Worm (Caenorhabditis elegans) whole organism, L4/young adult: ENCODE results near the gene T05A8.1.
"Not testable (repeated sequence)": the region's sequence is repeated elsewhere in the genome, so short reads cannot be mapped to it uniquely, and the experiment has no call there.

Experiments
- W03F9.2 ChIP-seq: fragments of 150-350 bp; optimal IDR thresholded peaks from 2 replicates; lab custom pipeline; 2014; ENCODE audit warnings: missing biosample characterization, missing genetic modification characterization
- dao-5 ChIP-seq: sonication (generic microtip); optimal IDR thresholded peaks from 2 replicates; lab custom pipeline; 2016; ENCODE audit warnings: missing genotype, missing genetic modification characterization, moderate library complexity, missing compliant biosample characterization
- him-1 ChIP-seq: sonication (generic microtip); optimal IDR thresholded peaks from 2 replicates; lab custom pipeline; 2016; ENCODE audit warnings: missing genotype, missing genetic modification reagents, missing genetic modification characterization, missing compliant biosample characterization

Gene T05A8.1

ce11 chrII:2700229-2700628, 9.6 kb downstream of the T05A8.1 start, which contains the start of gene sri-61:
Gene sri-61 (minus strand): TSS chrII:2700329.
- no peak for TF ChIP-seq him-1 (tag; lab: Kevin White, UChicago)

ce11 chrII:2698378-2698777, 11.5 kb downstream of the T05A8.1 start, which contains the start of gene sri-62:
Gene sri-62 (minus strand): TSS chrII:2698478.
- TF ChIP-seq dao-5 (tag; lab: Kevin White, UChicago) = no peak
- no peak for TF ChIP-seq him-1 (tag; lab: Kevin White, UChicago)
- no peak for TF ChIP-seq W03F9.2 (tag; lab: Kevin White, UChicago)

- TF ChIP-seq him-1 (tag; lab: Kevin White, UChicago) (no peak), W03F9.2 (tag; lab: Kevin White, UChicago) (no peak), dao-5 (tag; lab: Kevin White, UChicago) (no peak)
Observed at ce11 chrII:2695079-2695478, 14.8 kb downstream of the T05A8.1 start.

- TF ChIP-seq dao-5 (tag; lab: Kevin White, UChicago) = no peak
- TF ChIP-seq W03F9.2 (tag; lab: Kevin White, UChicago) = no peak
- TF ChIP-seq him-1 (tag; lab: Kevin White, UChicago) = no peak
Observed at ce11 chrII:2692476-2692875, 17.4 kb downstream of the T05A8.1 start, which contains the start of gene set-11. Gene set-11 (minus strand): TSS chrII:2692576.

ce11 chrII:2690080-2690479, 19.8 kb downstream of the T05A8.1 start, which contains the start of gene nspf-3:
Gene nspf-3 (minus strand): TSS chrII:2690180.
- TF ChIP-seq dao-5 (tag; lab: Kevin White, UChicago) (no peak), W03F9.2 (tag; lab: Kevin White, UChicago) (no peak), him-1 (tag; lab: Kevin White, UChicago) (no peak)

ce11 chrII:2688616-2689015, 21.2 kb downstream of the T05A8.1 start, which contains the start of gene nspf-2:
Gene nspf-2 (plus strand): TSS chrII:2688916.
- not testable (repeated sequence) for TF ChIP-seq him-1, dao-5, W03F9.2 (tag; lab: Kevin White, UChicago)

- TF ChIP-seq W03F9.2 (tag; lab: Kevin White, UChicago) (no peak), him-1 (tag; lab: Kevin White, UChicago) (no peak), dao-5 (tag; lab: Kevin White, UChicago) (no peak)
Observed at ce11 chrII:2686985-2687675, 22.7 kb downstream of the T05A8.1 start, which contains the start of the genes sup-9 and nspf-1. Gene sup-9 (minus strand): TSS chrII:2687027. Gene nspf-1 (plus strand): TSS chrII:2687625.

ce11 chrII:2684783-2685182, 25.1 kb downstream of the T05A8.1 start:
- no peak for TF ChIP-seq W03F9.2 (tag; lab: Kevin White, UChicago)
- no peak for TF ChIP-seq him-1 (tag; lab: Kevin White, UChicago)
- TF ChIP-seq dao-5 (tag; lab: Kevin White, UChicago) = no peak

ce11 chrII:2684208-2684607, 25.6 kb downstream of the T05A8.1 start, which contains the start of gene ceh-87:
Gene ceh-87 (minus strand): TSS chrII:2684308.
- TF ChIP-seq W03F9.2 (tag; lab: Kevin White, UChicago) (no peak), dao-5 (tag; lab: Kevin White, UChicago) (no peak), him-1 (tag; lab: Kevin White, UChicago) (no peak)

- TF ChIP-seq dao-5 (tag; lab: Kevin White, UChicago) = no peak
- no peak for TF ChIP-seq him-1 (tag; lab: Kevin White, UChicago)
- TF ChIP-seq W03F9.2 (tag; lab: Kevin White, UChicago) = no peak
Observed at ce11 chrII:2681118-2681517, 28.7 kb downstream of the T05A8.1 start, which contains the start of gene F34D6.1. Gene F34D6.1 (minus strand): TSS chrII:2681218.

ce11 chrII:2677534-2678168, 32.2 kb downstream of the T05A8.1 start, which contains the start of gene F22E5.17:
Gene F22E5.17 (plus strand): TSS chrII:2678041.
- TF ChIP-seq dao-5 (tag; lab: Kevin White, UChicago) (no peak), him-1 (tag; lab: Kevin White, UChicago) (no peak), W03F9.2 (tag; lab: Kevin White, UChicago) (no peak)

- not testable (repeated sequence) for TF ChIP-seq W03F9.2, dao-5, him-1 (tag; lab: Kevin White, UChicago)
Observed at ce11 chrII:2673534-2673933, 36.3 kb downstream of the T05A8.1 start, which contains the start of the genes F22E5.20 and F22E5.1. Gene F22E5.20 (minus strand): TSS chrII:2673634. Gene F22E5.1 (plus strand): TSS chrII:2673775.

- TF ChIP-seq W03F9.2, dao-5, him-1 (tag; lab: Kevin White, UChicago): not testable (repeated sequence)
Observed at ce11 chrII:2672320-2672719, 37.5 kb downstream of the T05A8.1 start, which contains the start of gene sri-57. Gene sri-57 (minus strand): TSS chrII:2672420.
